Fruit fly (Drosophila melanogaster) whole organism, prepupa: Measurements from ENCODE around the gene CG12224.
A peak's percentile ranks its signal among the peaks of the same experiment; 100 is the strongest.

Source experiments
- CG11294 ChIP-seq: fragments of 200-800 bp; sonication (Bioruptor generic); IDR thresholded peaks from 2 replicates; pipeline ENCODE4 v1.3.6; 2022; ENCODE audit warnings: missing biosample characterization, missing genetic modification characterization
- CG1621 ChIP-seq: fragments of 200-800 bp; sonication (Bioruptor generic); optimal IDR thresholded peaks from 3 replicates; lab custom pipeline; 2018; ENCODE audit warnings: missing biosample characterization, mild to moderate bottlenecking, missing genetic modification characterization
- CG6808 ChIP-seq: fragments of 200-800 bp; sonication (Bioruptor generic); optimal IDR thresholded peaks from 3 replicates; lab custom pipeline; 2017; ENCODE audit warnings: missing biosample characterization, missing genetic modification characterization, mild to moderate bottlenecking, moderate library complexity, missing genetic modification reagents
- CG8119 ChIP-seq: fragments of 200-800 bp; sonication (Bioruptor generic); IDR thresholded peaks from 3 replicates; pipeline ENCODE4 v1.3.6; 2022; ENCODE audit warnings: missing biosample characterization, missing genetic modification characterization
- CG8319 ChIP-seq: fragments of 200-800 bp; sonication (Bioruptor generic); optimal IDR thresholded peaks from 3 replicates; lab custom pipeline; 2016; ENCODE audit warnings: missing biosample characterization, missing genetic modification characterization
- Eip93F ChIP-seq: fragments of 200-800 bp; sonication (Bioruptor generic); optimal IDR thresholded peaks from 2 replicates; lab custom pipeline; 2016; ENCODE audit warnings: missing biosample characterization, mild to moderate bottlenecking, missing genetic modification characterization
- Gug ChIP-seq: fragments of 200-800 bp; sonication (Bioruptor generic); IDR thresholded peaks from 2 replicates; pipeline ENCODE4 v1.3.6; 2022; ENCODE audit warnings: missing biosample characterization, missing genetic modification characterization
- acj6 ChIP-seq: fragments of 200-800 bp; sonication (Bioruptor generic); optimal IDR thresholded peaks from 3 replicates; lab custom pipeline; 2016; ENCODE audit warnings: missing biosample characterization, missing genetic modification characterization
- salr ChIP-seq, 2 experiments: fragments of 200-800 bp; sonication (Bioruptor generic); optimal IDR thresholded peaks; 3 replicates each; lab custom pipeline; 2016 to 2018; ENCODE audit warnings: missing biosample characterization in 2 of 2, missing genetic modification characterization in 2 of 2, mild to moderate bottlenecking in 1 of 2
- ss ChIP-seq, 2 experiments: fragments of 200-800 bp; sonication (Bioruptor generic); optimal IDR thresholded peaks; 2 replicates in 1 of 2; 3 replicates in 1 of 2; lab custom pipeline; 2017 to 2018; ENCODE audit warnings: mild to moderate bottlenecking in 2 of 2, missing biosample characterization in 2 of 2, missing genetic modification characterization in 2 of 2, moderate library complexity in 1 of 2

DNA sequence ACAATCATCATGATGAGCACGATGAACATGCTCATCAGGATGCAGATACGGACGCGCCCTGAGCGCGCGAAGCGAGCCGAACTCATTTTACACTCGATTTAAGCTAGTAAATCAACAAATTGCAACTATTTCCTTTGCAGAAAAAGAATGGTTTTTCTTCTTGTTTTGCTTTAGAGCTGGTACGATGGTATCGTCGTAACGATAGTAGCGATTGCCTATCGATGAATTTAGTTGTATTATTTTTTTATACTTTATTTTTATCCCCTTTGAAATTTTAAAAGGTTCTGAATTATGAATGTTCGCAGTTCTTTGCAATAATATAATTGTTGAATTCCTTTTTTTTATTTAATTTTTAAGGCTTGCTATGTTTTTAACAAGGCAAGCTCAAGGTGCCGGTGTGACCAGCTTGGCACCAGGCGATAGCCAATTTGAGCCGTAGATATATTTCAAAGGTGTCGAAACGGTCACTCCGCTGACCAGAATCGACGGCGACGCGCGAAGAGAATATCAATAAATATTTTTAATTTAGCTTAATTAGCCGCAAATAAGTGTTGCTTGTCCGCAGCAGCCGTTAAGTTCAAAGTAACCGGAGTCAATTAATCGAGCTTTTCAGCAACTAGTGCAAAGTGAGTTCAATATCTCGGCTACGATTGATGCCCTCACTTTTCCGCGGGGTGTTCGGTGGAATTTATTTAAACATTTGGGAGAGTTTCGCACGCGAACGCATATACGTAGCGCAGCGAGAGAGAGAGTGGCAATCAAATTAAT, 14.4 kb downstream of the CG12224 start, which contains the start of the genes CG12213 and GC1:
- no peak for TF ChIP-seq CG8119 (GFP tag; lab: Robert Waterston, UW)
- TF ChIP-seq CG8319 (GFP tag; lab: Kevin White, UChicago) = no peak
- TF ChIP-seq CG11294 = no peak
- TF ChIP-seq acj6 (GFP tag; lab: Kevin White, UChicago) = no peak
- TF ChIP-seq CG6808 = peak; percentile 9
- no peak for TF ChIP-seq Gug (GFP tag; lab: Robert Waterston, UW)
- TF ChIP-seq salr (GFP tag; optimal IDR thresholded peaks at IDR 0.05; lab: Kevin White, UChicago) = no peak
- TF ChIP-seq CG1621 = no peak
- TF ChIP-seq Eip93F = peak; percentile 56
- TF ChIP-seq ss (GFP tag; optimal IDR thresholded peaks at IDR 0.05; lab: Kevin White, UChicago) = peak in 1 of 2 experiments; percentile 11
